Fruit fly (Drosophila melanogaster) whole organism, pupa: ENCODE data around the gene CCAP-R.
A peak's percentile ranks its signal among the peaks of the same experiment; 100 is the strongest.

Experiments
- CG12605 ChIP-seq: fragments of 200-800 bp; sonication (Bioruptor generic); IDR thresholded peaks from 2 replicates; pipeline ENCODE4 v1.3.6; 2022; ENCODE audit warnings: missing biosample characterization, missing genetic modification characterization
- CG14655 ChIP-seq: fragments of 200-800 bp; sonication (Bioruptor generic); optimal IDR thresholded peaks from 3 replicates; lab custom pipeline; 2017; ENCODE audit warnings: mild to moderate bottlenecking, missing biosample characterization, missing genetic modification reagents, missing genetic modification characterization
- CG17806 ChIP-seq: fragments of 200-800 bp; sonication (Bioruptor generic); optimal IDR thresholded peaks from 2 replicates; lab custom pipeline; 2018; ENCODE audit warnings: missing biosample characterization, mild to moderate bottlenecking, missing genetic modification characterization, moderate library complexity
- CG32121 ChIP-seq: fragments of 200-800 bp; sonication (Bioruptor generic); IDR thresholded peaks from 2 replicates; pipeline ENCODE4 v1.3.6; 2022; ENCODE audit warnings: missing biosample characterization, missing genetic modification characterization
- CG4496 ChIP-seq: fragments of 200-800 bp; sonication (Bioruptor generic); IDR thresholded peaks from 3 replicates; pipeline ENCODE4 v1.3.6; 2022; ENCODE audit warnings: missing biosample characterization, missing genetic modification characterization
- CG8159 ChIP-seq: fragments of 200-800 bp; sonication (Bioruptor generic); optimal IDR thresholded peaks from 3 replicates; lab custom pipeline; 2018; ENCODE audit warnings: missing biosample characterization, mild to moderate bottlenecking, missing genetic modification characterization, moderate library complexity
- CG8301 ChIP-seq: fragments of 200-800 bp; sonication (Bioruptor generic); optimal IDR thresholded peaks from 2 replicates; lab custom pipeline; 2018; ENCODE audit warnings: missing biosample characterization, mild to moderate bottlenecking, missing genetic modification characterization
- CG9948 ChIP-seq: fragments of 200-800 bp; sonication (Bioruptor generic); optimal IDR thresholded peaks from 2 replicates; lab custom pipeline; 2018; ENCODE audit warnings: missing biosample characterization, mild to moderate bottlenecking, missing genetic modification characterization, moderate library complexity
- Pif1B ChIP-seq: fragments of 200-800 bp; sonication (Bioruptor generic); optimal IDR thresholded peaks from 3 replicates; lab custom pipeline; 2016; ENCODE audit warnings: missing biosample characterization, missing genetic modification characterization

dm6 chr3R:26004377-26005000 is 48.4 kb upstream of the CCAP-R start:
- TF ChIP-seq CG4496 (GFP tag; lab: Robert Waterston, UW) (no peak; the same call in 2 of the 3 replicates), CG8301 (tag; lab: Kevin White, UChicago) (no peak), CG12605 (GFP tag; lab: Robert Waterston, UW) (peak; percentile 32; the same call in 1 of the 2 replicates), CG32121 (GFP tag; lab: Robert Waterston, UW) (0 out of 2 replicates have a peak, but pooled peaks have one; percentile 12), CG8159 (tag; lab: Kevin White, UChicago) (peak; percentile 69), CG9948 (tag; lab: Kevin White, UChicago) (no peak), CG14655 (no peak), CG17806 (peak; percentile 20), Pif1B (GFP tag; lab: Kevin White, UChicago) (no peak)
